Worm (Caenorhabditis elegans): ENCODE measurements around the gene Y43F8B.7.

Y43F8B.7 gene

DNA sequence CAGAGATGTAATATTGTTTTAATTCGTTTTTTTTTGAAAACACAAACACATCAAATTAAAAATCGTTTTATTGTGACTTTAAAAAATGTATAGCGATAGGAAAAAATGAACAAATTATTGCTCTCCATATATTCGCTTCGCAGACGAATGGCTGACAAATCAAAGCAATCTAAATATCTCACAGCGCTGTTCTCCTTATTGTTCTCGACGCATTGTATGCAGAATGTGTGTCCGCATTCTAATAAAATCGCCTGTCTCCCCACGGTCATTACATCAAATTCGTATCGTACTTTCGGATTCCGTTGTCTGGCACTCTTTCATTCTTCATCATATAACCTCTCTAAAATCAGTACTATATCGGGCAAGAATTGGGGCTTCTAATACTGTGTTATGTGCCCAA, 12.7 kb upstream of the Y43F8B.7 start, which contains the start of gene Y43F8B.9:
Gene Y43F8B.9, plus strand, starts transcription at position 301 of the 400 bp plus-strand sequence.
- no peak for TF ChIP-seq unc-42 (tag; optimal IDR thresholded peaks at IDR 0.05)

DNA sequence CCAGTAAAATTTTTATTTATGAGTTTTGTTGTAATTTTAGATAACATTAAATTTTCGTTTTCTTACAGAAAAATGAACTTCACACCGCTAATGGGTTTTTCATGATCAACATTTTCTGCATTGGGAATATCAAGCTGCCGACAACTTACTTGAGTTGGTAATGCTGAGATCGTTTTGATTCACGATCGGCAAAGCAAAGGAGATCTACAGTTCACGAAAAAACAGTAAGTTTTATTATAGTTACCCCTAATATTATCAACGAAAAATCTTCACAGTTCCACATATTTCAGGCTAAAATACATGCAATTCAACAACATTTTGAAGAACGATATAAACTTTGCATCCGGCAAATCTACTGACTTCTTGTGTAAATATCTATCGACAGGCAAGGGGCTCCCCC, 8.0 kb upstream of the Y43F8B.7 start, which contains the start of gene Y43F8B.22:
Gene Y43F8B.22, plus strand, starts transcription at position 301 of the 400 bp plus-strand sequence.
- TF ChIP-seq Y22D7AL.16 (tag; optimal IDR thresholded peaks at IDR 0.05) (no peak), hlh-15 (tag; optimal IDR thresholded peaks at IDR 0.05) (no peak), ceh-45 (GFP tag; IDR thresholded peaks at IDR 0.05) (no peak), eyg-1 (tag; optimal IDR thresholded peaks at IDR 0.05) (no peak), zip-5 (tag; optimal IDR thresholded peaks at IDR 0.05) (no peak), dve-1 (tag; optimal IDR thresholded peaks at IDR 0.05) (no peak), ceh-34 (tag; optimal IDR thresholded peaks at IDR 0.05) (no peak), ref-2 (tag; optimal IDR thresholded peaks at IDR 0.05) (no peak), lin-11 (tag; optimal IDR thresholded peaks at IDR 0.05) (no peak), syd-9 (tag; optimal IDR thresholded peaks at IDR 0.05) (no peak), ceh-48 (tag; optimal IDR thresholded peaks at IDR 0.05) (no peak), ama-1 (optimal IDR thresholded peaks at IDR 0.05) (no peak), fkh-6 (tag; optimal IDR thresholded peaks at IDR 0.05) (no peak), rnt-1 (tag; optimal IDR thresholded peaks at IDR 0.05) (no peak), ztf-16 (tag; optimal IDR thresholded peaks at IDR 0.05) (no peak), tbx-7 (tag; optimal IDR thresholded peaks at IDR 0.05) (no peak), unc-42 (tag; optimal IDR thresholded peaks at IDR 0.05) (no peak), nhr-232 (tag; optimal IDR thresholded peaks at IDR 0.05) (no peak), ceh-9 (tag; optimal IDR thresholded peaks at IDR 0.05) (no peak), hlh-6 (tag; optimal IDR thresholded peaks at IDR 0.05) (no peak)

DNA sequence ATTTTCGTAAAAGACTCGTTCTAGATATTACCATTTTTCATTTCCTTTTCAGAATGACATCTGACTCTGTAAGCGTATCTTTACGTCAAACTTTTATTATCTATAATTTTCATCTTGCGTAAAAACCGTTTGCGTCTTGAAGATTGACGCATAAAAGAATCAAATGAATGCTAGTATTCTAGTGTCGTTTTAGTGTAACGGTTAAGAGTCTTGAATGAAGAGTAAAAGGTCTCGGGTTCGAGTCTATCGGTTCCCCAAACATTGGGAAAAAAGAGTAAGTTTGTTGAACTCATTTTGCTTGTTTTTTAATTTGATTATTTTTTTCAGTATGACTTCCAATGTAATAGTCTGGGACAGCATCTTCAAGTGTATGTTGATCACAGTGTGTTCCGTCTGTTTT, 6.1 kb upstream of the Y43F8B.7 start, which contains the start of gene Y43F8B.17:
Gene Y43F8B.17, plus strand, starts transcription at position 215 of the 400 bp plus-strand sequence.
- no peak for TF ChIP-seq ceh-45 (GFP tag; IDR thresholded peaks at IDR 0.05)
- TF ChIP-seq odd-2 (tag; optimal IDR thresholded peaks at IDR 0.05), result no peak
- no peak for TF ChIP-seq unc-3 (GFP tag; conservative IDR thresholded peaks at IDR 0.05)
- TF ChIP-seq unc-3 (tag; optimal IDR thresholded peaks at IDR 0.05), result no peak
- TF ChIP-seq tbx-2 (tag; optimal IDR thresholded peaks at IDR 0.05), result no peak
- no peak for TF ChIP-seq unc-42 (tag; optimal IDR thresholded peaks at IDR 0.05)
- no peak for TF ChIP-seq sox-2 (GFP tag; IDR thresholded peaks at IDR 0.05)
- TF ChIP-seq ceh-9 (tag; optimal IDR thresholded peaks at IDR 0.05), result no peak
- TF ChIP-seq ets-4 (tag; optimal IDR thresholded peaks at IDR 0.05), result no peak
- no peak for TF ChIP-seq T23F11.4 (GFP tag; optimal IDR thresholded peaks at IDR 0.05)
- TF ChIP-seq pha-4 (tag; optimal IDR thresholded peaks at IDR 0.05), result no peak

DNA sequence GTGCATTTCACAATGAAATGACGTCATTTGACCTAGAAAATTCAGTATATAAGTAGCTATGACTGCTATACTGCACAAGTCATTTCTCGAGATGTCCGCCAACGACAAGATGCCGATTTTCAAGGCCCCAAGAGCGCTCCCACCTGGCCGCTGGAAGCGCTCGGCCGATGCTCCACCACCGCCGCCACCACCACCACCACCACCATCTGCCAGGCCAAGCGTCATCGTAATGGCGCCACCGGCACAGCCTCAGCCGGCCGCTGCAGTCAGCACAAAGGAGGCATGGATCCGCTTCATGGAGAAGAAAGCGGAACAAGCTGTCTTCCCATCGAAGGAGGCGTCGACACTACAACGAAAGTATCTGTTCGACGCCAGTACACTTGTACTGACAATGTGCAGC, 5.3 kb upstream of the Y43F8B.7 start, which contains the start of gene Y43F8B.28:
Gene Y43F8B.28, plus strand, starts transcription at position 59 of the 400 bp plus-strand sequence.
- no peak for TF ChIP-seq syd-9 (tag; optimal IDR thresholded peaks at IDR 0.05)
- TF ChIP-seq ceh-19 (GFP tag; optimal IDR thresholded peaks at IDR 0.05), result no peak
- TF ChIP-seq sdc-2 (tag; optimal IDR thresholded peaks at IDR 0.05), result no peak
- TF ChIP-seq hlh-8 (tag; optimal IDR thresholded peaks at IDR 0.05), result no peak
- TF ChIP-seq ceh-31 (tag; optimal IDR thresholded peaks at IDR 0.05), result no peak
- TF ChIP-seq fkh-10 (GFP tag; optimal IDR thresholded peaks at IDR 0.05), result no peak
- no peak for TF ChIP-seq K02D7.2 (tag; optimal IDR thresholded peaks at IDR 0.05)
- no peak for TF ChIP-seq nhr-232 (tag; optimal IDR thresholded peaks at IDR 0.05)
- TF ChIP-seq zip-5 (tag; optimal IDR thresholded peaks at IDR 0.05), result no peak
- TF ChIP-seq K09A11.1 (tag; optimal IDR thresholded peaks at IDR 0.05; ENCODE audit: insufficient read depth), result no peak

DNA sequence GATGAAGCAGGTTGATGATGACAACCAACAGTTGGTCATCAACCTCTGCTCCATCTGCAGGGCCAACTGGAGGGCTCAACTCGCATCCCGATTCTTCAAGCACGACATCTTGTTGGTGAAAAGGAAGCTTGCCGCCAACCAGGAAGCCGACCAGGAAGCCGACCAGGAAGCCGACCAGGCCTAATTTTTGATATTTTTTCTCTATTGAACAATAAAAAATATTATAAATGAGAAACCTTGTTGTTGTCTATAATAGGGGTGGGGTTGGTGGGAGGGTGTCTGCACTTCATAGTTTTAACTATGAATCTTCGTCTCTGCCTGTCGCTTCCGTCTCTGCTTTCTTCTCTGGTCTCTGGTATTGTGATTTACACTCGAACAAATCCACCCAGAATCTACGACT, 4.9 kb upstream of the Y43F8B.7 start, which contains the start of gene Y43F8B.18:
Gene Y43F8B.18, plus strand, starts transcription at position 301 of the 400 bp plus-strand sequence.
- TF ChIP-seq ceh-19 (GFP tag; optimal IDR thresholded peaks at IDR 0.05) (no peak), ttx-3 (tag; optimal IDR thresholded peaks at IDR 0.05) (no peak), mec-3 (tag; optimal IDR thresholded peaks at IDR 0.05; ENCODE audit: borderline replicate concordance) (no peak), nhr-232 (tag; optimal IDR thresholded peaks at IDR 0.05) (no peak), rnt-1 (tag; optimal IDR thresholded peaks at IDR 0.05) (no peak), K02D7.2 (tag; optimal IDR thresholded peaks at IDR 0.05) (no peak), fkh-6 (tag; optimal IDR thresholded peaks at IDR 0.05) (no peak), ets-4 (tag; optimal IDR thresholded peaks at IDR 0.05) (no peak), dve-1 (tag; optimal IDR thresholded peaks at IDR 0.05) (no peak), nhr-11 (tag; optimal IDR thresholded peaks at IDR 0.05) (no peak), T23F11.4 (GFP tag; optimal IDR thresholded peaks at IDR 0.05) (no peak), pha-2 (tag; optimal IDR thresholded peaks at IDR 0.05) (no peak), pax-1 (tag; optimal IDR thresholded peaks at IDR 0.05) (no peak), hlh-15 (tag; optimal IDR thresholded peaks at IDR 0.05) (no peak), ceh-6 (GFP tag; optimal IDR thresholded peaks at IDR 0.05) (no peak), C08G9.2 (tag; optimal IDR thresholded peaks at IDR 0.05) (no peak), sdc-2 (tag; optimal IDR thresholded peaks at IDR 0.05) (no peak), hlh-6 (tag; optimal IDR thresholded peaks at IDR 0.05) (no peak)

Measured in whole organism, late embryonic.